Fruit fly (Drosophila melanogaster): Measurements from ENCODE around the gene out.
A peak's percentile ranks its signal among the peaks of the same experiment; 100 is the strongest.

Gene out

DNA sequence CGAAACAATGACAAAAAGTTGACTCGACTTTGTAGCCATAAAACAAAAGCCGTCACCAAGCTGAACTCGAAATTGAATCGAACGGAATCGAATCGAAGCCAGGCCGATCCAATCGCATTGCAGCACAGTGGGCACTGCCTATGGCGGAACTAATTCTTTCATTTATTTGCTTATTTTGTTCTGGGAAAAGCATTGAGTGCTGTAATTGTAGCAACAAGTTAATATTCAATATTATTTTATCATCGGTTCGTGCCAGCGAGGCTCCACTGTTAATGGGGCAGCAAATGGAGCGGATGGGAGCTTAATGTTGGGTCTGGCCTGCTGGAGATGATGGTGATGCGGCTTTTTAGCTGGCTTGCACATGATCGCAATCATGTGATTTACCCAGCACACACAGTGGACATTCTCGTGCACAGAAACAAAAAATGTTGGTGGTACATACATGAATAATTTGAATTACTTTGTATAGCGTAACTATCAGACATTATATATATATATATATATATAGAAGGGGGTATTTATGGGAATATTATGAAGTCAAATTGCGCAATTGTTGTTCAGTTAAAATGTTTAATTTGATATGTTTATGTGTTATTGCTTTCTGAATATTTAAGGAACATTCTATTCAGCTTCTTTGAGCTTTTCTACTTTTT lies 32.5 kb downstream of the out start (continued):
- TF ChIP-seq pan (optimal IDR thresholded peaks at IDR 0.05) (no peak), pan (GFP tag; optimal IDR thresholded peaks at IDR 0.05 in 1 of 2, IDR thresholded peaks at IDR 0.05 in 1 of 2) (peak in 1 of 2 experiments; percentile 95), Hr78 (GFP tag; optimal IDR thresholded peaks at IDR 0.05) (peak in 1 of 2 experiments; percentile 68), CG17568 (GFP tag; optimal IDR thresholded peaks at IDR 0.05) (peak; percentile 79), chinmo (GFP tag; IDR thresholded peaks at IDR 0.05; ENCODE audit: partially characterized antibody) (no peak), Atf-2 (GFP tag; optimal IDR thresholded peaks at IDR 0.05) (peak; percentile 82), H2.0 (GFP tag; IDR thresholded peaks at IDR 0.05) (peak; percentile 94), CG1792 (GFP tag; optimal IDR thresholded peaks at IDR 0.05) (peak; percentile 82), Tbp (GFP tag; optimal IDR thresholded peaks at IDR 0.05) (no peak), CG14014 (GFP tag; IDR thresholded peaks at IDR 0.05) (peak; percentile 91), ase (GFP tag; IDR thresholded peaks at IDR 0.05) (peak; percentile 93), CG31224 (GFP tag; IDR thresholded peaks at IDR 0.05) (peak; percentile 56), crol (GFP tag; IDR thresholded peaks at IDR 0.05) (no peak), CG8281 (tag; optimal IDR thresholded peaks at IDR 0.05) (peak; percentile 74), CG11504 (tag; optimal IDR thresholded peaks at IDR 0.05) (peak; percentile 91), Meics (GFP tag; optimal IDR thresholded peaks at IDR 0.05) (peak; percentile 80), nom (GFP tag; optimal IDR thresholded peaks at IDR 0.05) (peak; percentile 94), Hr51 (GFP tag; optimal IDR thresholded peaks at IDR 0.05) (peak; percentile 67 to 91), MTF-1 (GFP tag; optimal IDR thresholded peaks at IDR 0.05; ENCODE audit: borderline replicate concordance) (peak; percentile 84), Scr (GFP tag; IDR thresholded peaks at IDR 0.05; ENCODE audit: partially characterized antibody) (no peak), tna (GFP tag; IDR thresholded peaks at IDR 0.05; ENCODE audit: partially characterized antibody) (no peak), lov (optimal IDR thresholded peaks at IDR 0.05) (no peak), lov (GFP tag; IDR thresholded peaks at IDR 0.05) (peak; percentile 92), fd102C (GFP tag; optimal IDR thresholded peaks at IDR 0.05) (peak; percentile 17), CG2129 (GFP tag; IDR thresholded peaks at IDR 0.05; ENCODE audit: partially characterized antibody) (no peak), CG14050 (GFP tag; IDR thresholded peaks at IDR 0.05) (peak; percentile 92), chm (GFP tag; IDR thresholded peaks at IDR 0.05) (peak; percentile 89), cg (GFP tag; optimal IDR thresholded peaks at IDR 0.05) (no peak), CG2889 (GFP tag; IDR thresholded peaks at IDR 0.05) (peak; percentile 81; the same call in 2 of the 3 replicates), CG8089 (GFP tag; optimal IDR thresholded peaks at IDR 0.05) (peak; percentile 84), Deaf1 (tag; optimal IDR thresholded peaks at IDR 0.05) (peak; percentile 52), CG7372 (GFP tag; IDR thresholded peaks at IDR 0.05) (peak; percentile 84), Dp (GFP tag; optimal IDR thresholded peaks at IDR 0.05) (no peak), bigmax (GFP tag; optimal IDR thresholded peaks at IDR 0.05) (no peak), CG6683 (GFP tag; optimal IDR thresholded peaks at IDR 0.05) (peak; percentile 53), tx (GFP tag; optimal IDR thresholded peaks at IDR 0.05) (peak; percentile 80), CG7271 (tag; optimal IDR thresholded peaks at IDR 0.05) (peak; percentile 25), crp (GFP tag; optimal IDR thresholded peaks at IDR 0.05) (peak in 1 of 2 experiments; percentile 36), dpn (GFP tag; optimal IDR thresholded peaks at IDR 0.05) (peak; percentile 85 to 89), CG3163 (GFP tag; optimal IDR thresholded peaks at IDR 0.05) (peak; percentile 61), btn (GFP tag; optimal IDR thresholded peaks at IDR 0.05) (peak; percentile 84), zen (tag; optimal IDR thresholded peaks at IDR 0.05) (peak; percentile 63), CG9609 (GFP tag; optimal IDR thresholded peaks at IDR 0.05) (peak; percentile 85), peb (GFP tag; IDR thresholded peaks at IDR 0.05) (peak; percentile 90), ken (GFP tag; IDR thresholded peaks at IDR 0.05) (peak; percentile 95), Doc2 (GFP tag; IDR thresholded peaks at IDR 0.05) (peak; percentile 65; the same call in 1 of the 2 replicates), H15 (GFP tag; IDR thresholded peaks at IDR 0.05) (peak; percentile 93), oc (tag; optimal IDR thresholded peaks at IDR 0.05) (peak; percentile 95), ssp (GFP tag; IDR thresholded peaks at IDR 0.05) (peak; percentile 83)

All from whole organism, embryonic.